Worm (Caenorhabditis elegans) whole organism, L1 larva: ENCODE data around the gene frpr-19.

Source experiments
- C04F5.9 ChIP-seq: sonication (generic microtip); optimal IDR thresholded peaks from 2 replicates; lab custom pipeline; 2016; ENCODE audit warnings: missing genetic modification characterization, missing compliant biosample characterization
- C16A3.4 ChIP-seq: fragments of 150-350 bp; optimal IDR thresholded peaks from 2 replicates; lab custom pipeline; 2014; ENCODE audit warnings: missing biosample characterization, missing genetic modification characterization
- C34B4.2 ChIP-seq: sonication (generic microtip); optimal IDR thresholded peaks from 2 replicates; lab custom pipeline; 2017; ENCODE audit warnings: mild to moderate bottlenecking, missing genetic modification characterization, missing compliant biosample characterization
- F16B12.6 ChIP-seq: fragments of 150-350 bp; optimal IDR thresholded peaks from 2 replicates; lab custom pipeline; 2014; ENCODE audit warnings: missing biosample characterization, missing genetic modification characterization
- ama-1 ChIP-seq: fragments of 150-350 bp; optimal IDR thresholded peaks from 2 replicates; lab custom pipeline; 2014
- blmp-1 ChIP-seq: fragments of 150-350 bp; optimal IDR thresholded peaks from 2 replicates; lab custom pipeline; 2014; ENCODE audit warnings: missing biosample characterization, missing genetic modification characterization
- ceh-8 ChIP-seq: fragments of 200-800 bp; sonication (Bioruptor generic); optimal IDR thresholded peaks from 2 replicates; lab custom pipeline; 2018; ENCODE audit warnings: mild to moderate bottlenecking, missing genetic modification characterization, moderate library complexity, missing compliant biosample characterization
- ceh-90 ChIP-seq: sonication (generic microtip); optimal IDR thresholded peaks from 2 replicates; lab custom pipeline; 2016; ENCODE audit warnings: missing genetic modification characterization, missing compliant biosample characterization
- dsc-1 ChIP-seq: sonication (generic microtip); optimal IDR thresholded peaks from 2 replicates; lab custom pipeline; 2016; ENCODE audit warnings: mild to moderate bottlenecking, missing genetic modification characterization, missing compliant biosample characterization
- egl-13 ChIP-seq: sonication (generic microtip); optimal IDR thresholded peaks from 2 replicates; lab custom pipeline; 2016; ENCODE audit warnings: missing genotype, missing genetic modification reagents, missing genetic modification characterization, missing compliant biosample characterization
- egl-27 ChIP-seq, 2 experiments: fragments of 150-350 bp in 1 of 2; sonication (generic microtip); optimal IDR thresholded peaks; 3 replicates each; lab custom pipeline; 2017 to 2018; ENCODE audit warnings: missing biosample characterization in 2 of 2, missing genetic modification characterization in 2 of 2, missing genetic modification reagents in 2 of 2
- elt-3 ChIP-seq, 6 experiments: fragments of 150-350 bp in 1 of 6; sonication (generic microtip); optimal IDR thresholded peaks; 2 replicates each; lab custom pipeline; 2017 to 2018; ENCODE audit warnings: missing biosample characterization in 6 of 6, missing genetic modification characterization in 6 of 6, inconsistent platforms in 1 of 6
- fkh-10 ChIP-seq: sonication (generic microtip); optimal IDR thresholded peaks from 2 replicates; lab custom pipeline; 2017; ENCODE audit warnings: missing biosample characterization, missing genetic modification reagents, missing genetic modification characterization
- fkh-8 ChIP-seq: sonication (generic microtip); optimal IDR thresholded peaks from 2 replicates; lab custom pipeline; 2016; ENCODE audit warnings: mild to moderate bottlenecking, missing genetic modification characterization, missing compliant biosample characterization
- grh-1 ChIP-seq: fragments of 200-800 bp; sonication (Bioruptor generic); IDR thresholded peaks from 2 replicates; pipeline ENCODE4 v1.3.6; 2022; ENCODE audit warnings: missing genetic modification reagents, missing genetic modification characterization, missing compliant biosample characterization
- hlh-17 ChIP-seq: fragments of 200-800 bp; sonication (Bioruptor generic); optimal IDR thresholded peaks from 2 replicates; lab custom pipeline; 2018; ENCODE audit warnings: missing genetic modification characterization, mild to moderate bottlenecking, missing compliant biosample characterization, moderate library complexity, borderline replicate concordance
- hlh-4 ChIP-seq: sonication (generic microtip); optimal IDR thresholded peaks from 2 replicates; lab custom pipeline; 2016; ENCODE audit warnings: mild to moderate bottlenecking, missing genetic modification characterization, missing compliant biosample characterization
- isw-1 ChIP-seq: fragments of 200-800 bp; sonication (Bioruptor generic); IDR thresholded peaks from 2 replicates; pipeline ENCODE4 v1.3.6; 2022; ENCODE audit warnings: missing genetic modification characterization, missing compliant biosample characterization
- lin-15B ChIP-seq: fragments of 150-350 bp; sonication (generic microtip); optimal IDR thresholded peaks from 3 replicates; lab custom pipeline; 2014; ENCODE audit warnings: missing biosample characterization, missing genetic modification characterization
- lir-3 ChIP-seq: sonication (generic microtip); optimal IDR thresholded peaks from 2 replicates; lab custom pipeline; 2016; ENCODE audit warnings: mild to moderate bottlenecking, missing genetic modification characterization, moderate library complexity, missing compliant biosample characterization; ENCODE audit not compliant: poor library complexity
- lsy-2 ChIP-seq, 2 experiments: fragments of 150-350 bp; optimal IDR thresholded peaks; 2 replicates each; lab custom pipeline; 2014; ENCODE audit warnings: missing biosample characterization in 2 of 2, missing genetic modification characterization in 2 of 2
- mab-9 ChIP-seq: fragments of 200-800 bp; sonication (Bioruptor generic); IDR thresholded peaks from 2 replicates; pipeline ENCODE4 v1.3.6; 2022; ENCODE audit warnings: missing genetic modification reagents, missing genetic modification characterization, missing compliant biosample characterization
- mdl-1 ChIP-seq, 2 experiments: fragments of 150-350 bp; optimal IDR thresholded peaks; 2 replicates each; lab custom pipeline; 2014 to 2017; ENCODE audit warnings: missing biosample characterization in 2 of 2, missing genetic modification characterization in 2 of 2, inconsistent platforms in 1 of 2
- mep-1 ChIP-seq: fragments of 150-350 bp; optimal IDR thresholded peaks from 2 replicates; lab custom pipeline; 2014; ENCODE audit warnings: missing biosample characterization, missing genetic modification characterization
- nhr-11 ChIP-seq: fragments of 150-350 bp; optimal IDR thresholded peaks from 2 replicates; lab custom pipeline; 2014; ENCODE audit warnings: missing biosample characterization, missing genetic modification characterization
- nhr-12 ChIP-seq: sonication (generic microtip); optimal IDR thresholded peaks from 2 replicates; lab custom pipeline; 2017; ENCODE audit warnings: missing biosample characterization, missing genetic modification characterization
- nhr-20 ChIP-seq: sonication (generic microtip); optimal IDR thresholded peaks from 2 replicates; lab custom pipeline; 2016; ENCODE audit warnings: mild to moderate bottlenecking, missing genetic modification characterization, missing compliant biosample characterization
- nhr-237 ChIP-seq: fragments of 150-350 bp; optimal IDR thresholded peaks from 2 replicates; lab custom pipeline; 2014; ENCODE audit warnings: missing biosample characterization, missing genetic modification characterization
- nhr-28 ChIP-seq: fragments of 150-350 bp; optimal IDR thresholded peaks from 2 replicates; lab custom pipeline; 2014; ENCODE audit warnings: missing biosample characterization, missing genetic modification characterization
- nhr-76 ChIP-seq: sonication (generic microtip); optimal IDR thresholded peaks from 2 replicates; lab custom pipeline; 2017; ENCODE audit warnings: missing biosample characterization, missing genetic modification characterization
- nhr-84 ChIP-seq: sonication (generic microtip); optimal IDR thresholded peaks from 2 replicates; lab custom pipeline; 2017; ENCODE audit warnings: missing biosample characterization, missing genetic modification characterization
- nhr-85 ChIP-seq: sonication (generic microtip); peaks from one replicate; lab custom pipeline; 2016; ENCODE audit warnings: missing genetic modification characterization, inconsistent platforms, missing compliant biosample characterization
- pqm-1 ChIP-seq: sonication (generic microtip); optimal IDR thresholded peaks from 3 replicates; lab custom pipeline; 2017; ENCODE audit warnings: missing biosample characterization, missing genetic modification characterization
- rnt-1 ChIP-seq: sonication (generic microtip); optimal IDR thresholded peaks from 2 replicates; lab custom pipeline; 2016; ENCODE audit warnings: mild to moderate bottlenecking, missing genetic modification characterization, moderate library complexity, missing compliant biosample characterization
- snpc-4 ChIP-seq: fragments of 150-350 bp; optimal IDR thresholded peaks from 2 replicates; lab custom pipeline; 2014; ENCODE audit warnings: missing biosample characterization, missing genetic modification characterization
- sup-37 ChIP-seq: fragments of 200-800 bp; sonication (Bioruptor generic); optimal IDR thresholded peaks from 2 replicates; lab custom pipeline; 2018; ENCODE audit warnings: mild to moderate bottlenecking, missing genetic modification characterization, missing compliant biosample characterization
- swsn-7 ChIP-seq: sonication (generic microtip); optimal IDR thresholded peaks from 2 replicates; lab custom pipeline; 2016; ENCODE audit warnings: missing genetic modification characterization, missing compliant biosample characterization
- unc-30 ChIP-seq: sonication (generic microtip); optimal IDR thresholded peaks from 2 replicates; lab custom pipeline; 2017; ENCODE audit warnings: missing biosample characterization, missing genetic modification characterization
- unc-62 ChIP-seq: fragments of 150-350 bp; optimal IDR thresholded peaks from 2 replicates; lab custom pipeline; 2014; ENCODE audit warnings: missing biosample characterization, missing genetic modification reagents, missing genetic modification characterization
- unc-86 ChIP-seq: sonication (generic microtip); optimal IDR thresholded peaks from 2 replicates; lab custom pipeline; 2016; ENCODE audit warnings: missing genetic modification characterization, missing compliant biosample characterization
- unc-98 ChIP-seq: fragments of 200-800 bp; sonication (Bioruptor generic); IDR thresholded peaks from 2 replicates; pipeline ENCODE4 v1.3.6; 2022; ENCODE audit warnings: missing genetic modification characterization, missing compliant biosample characterization
- vab-15 ChIP-seq: sonication (generic microtip); optimal IDR thresholded peaks from 2 replicates; lab custom pipeline; 2017; ENCODE audit warnings: missing genotype, mild to moderate bottlenecking, missing genetic modification characterization, missing compliant biosample characterization
- xbp-1 ChIP-seq: sonication (generic microtip); optimal IDR thresholded peaks from 2 replicates; lab custom pipeline; 2016; ENCODE audit warnings: missing genetic modification characterization, missing compliant biosample characterization
- ztf-4 ChIP-seq: fragments of 150-350 bp; optimal IDR thresholded peaks from 2 replicates; lab custom pipeline; 2014; ENCODE audit warnings: missing biosample characterization, missing genetic modification characterization

The frpr-19 gene

DNA sequence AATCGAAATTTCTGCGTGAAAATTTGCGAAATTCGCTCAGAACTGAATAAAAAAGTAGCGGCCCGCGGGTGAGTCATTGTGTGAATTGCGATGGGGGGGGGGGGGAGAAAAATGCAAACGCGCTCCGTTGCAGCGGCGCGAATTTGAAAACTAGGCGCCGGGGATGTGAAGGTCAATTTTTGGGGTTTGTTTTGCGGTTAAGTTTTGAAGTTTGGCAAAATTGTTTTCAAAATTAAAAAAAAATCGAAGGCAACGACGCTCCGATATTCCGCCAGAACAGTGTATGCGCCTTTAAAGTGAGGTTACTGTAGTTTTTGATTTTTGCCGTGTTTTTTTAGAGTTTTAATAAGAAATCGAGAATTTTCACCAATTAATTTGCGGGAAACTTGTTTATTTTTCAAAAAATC, 43.1 kb downstream of the frpr-19 start (continued):
- TF ChIP-seq nhr-76 (tag; lab: Kevin White, UChicago) (no peak), mab-9 (GFP tag; lab: Robert Waterston, UW) (no peak), unc-98 (no peak), sup-37 (no peak), grh-1 (GFP tag; lab: Robert Waterston, UW) (peak; percentile 32; the same call in 1 of the 2 replicates), ama-1 (lab: Kevin White, UChicago) (no peak), fkh-8 (tag; lab: Kevin White, UChicago) (peak; percentile 67), fkh-10 (no peak), nhr-20 (peak; percentile 37), swsn-7 (tag; lab: Kevin White, UChicago) (peak; percentile 44), C16A3.4 (peak; percentile 5), egl-13 (no peak), xbp-1 (peak; percentile 27), ztf-4 (tag; lab: Kevin White, UChicago) (no peak), unc-30 (tag; lab: Kevin White, UChicago) (no peak), nhr-84 (no peak), hlh-4 (no peak), rnt-1 (tag; lab: Kevin White, UChicago) (no peak), hlh-17 (no peak), lin-15B (peak; percentile 58), F16B12.6 (tag; lab: Kevin White, UChicago) (peak; percentile 46), dsc-1 (peak; percentile 12), nhr-28 (no peak), isw-1 (GFP tag; lab: Robert Waterston, UW) (peak; percentile 13; the same call in 1 of the 2 replicates), C34B4.2 (tag; lab: Kevin White, UChicago) (no peak), lsy-2 (tag; optimal IDR thresholded peaks at IDR 0.05; lab: Kevin White, UChicago) (peak; percentile 4 to 54), vab-15 (tag; lab: Kevin White, UChicago) (peak; percentile 36), lir-3 (tag; lab: Kevin White, UChicago) (no peak), snpc-4 (tag; lab: Kevin White, UChicago) (peak; percentile 16), elt-3 (tag; optimal IDR thresholded peaks at IDR 0.05; lab: Kevin White, UChicago) (peak in 1 of 6 experiments; percentile 3), mdl-1 (tag; optimal IDR thresholded peaks at IDR 0.05; lab: Kevin White, UChicago) (peak in 1 of 2 experiments; percentile 49)

DNA sequence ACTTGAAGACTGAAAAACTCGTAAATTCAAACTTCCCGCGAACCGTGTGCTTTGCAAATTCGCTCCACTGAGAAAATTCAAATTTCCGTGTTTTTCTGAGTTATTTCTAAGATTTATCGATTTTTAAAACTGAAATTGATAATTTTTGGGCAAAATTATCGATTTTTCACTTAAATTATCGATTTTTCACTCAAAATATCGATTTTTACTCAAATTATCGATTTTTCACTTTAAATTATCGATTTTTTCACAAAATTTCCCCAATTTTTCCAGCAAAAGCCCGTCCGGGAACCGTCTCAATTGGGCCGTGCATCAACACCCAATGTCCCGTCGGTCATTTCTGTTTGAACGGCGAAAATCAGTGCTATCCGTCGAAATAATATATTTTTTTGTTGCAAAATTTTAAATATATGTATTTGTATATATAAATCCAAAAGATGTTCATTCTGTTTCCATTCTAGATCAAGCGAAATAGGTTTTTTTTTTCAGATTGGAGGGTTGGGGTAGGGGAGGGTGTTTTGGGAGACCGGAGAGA, 53.9 kb downstream of the frpr-19 start:
- TF ChIP-seq nhr-85, result peak; percentile 47
- TF ChIP-seq nhr-237 (tag; lab: Kevin White, UChicago), result no peak
- TF ChIP-seq blmp-1 (tag; lab: Kevin White, UChicago), result no peak

DNA sequence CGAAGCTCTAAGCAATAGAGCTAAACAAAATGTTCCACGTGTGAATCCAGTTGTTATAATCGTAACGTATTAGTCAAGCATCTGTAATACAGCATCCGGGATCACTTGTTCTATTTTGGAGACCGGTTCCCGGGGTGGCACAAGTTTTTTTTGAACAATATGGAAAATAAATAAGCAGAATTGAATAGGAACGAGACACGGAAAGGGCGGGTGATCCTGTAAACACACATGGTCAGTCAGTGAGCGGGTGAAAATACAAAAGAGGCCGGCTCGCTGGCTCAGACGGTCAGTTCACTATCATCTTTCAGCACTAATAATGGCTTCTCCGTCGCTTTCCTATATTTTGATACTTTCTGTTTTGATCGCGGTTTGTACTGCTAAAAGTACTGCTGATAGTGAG, 55.6 kb downstream of the frpr-19 start, which contains the start of gene K08D12.8:
Gene K08D12.8 (plus strand): TSS at position 301 of the 400 bp plus-strand sequence.
- TF ChIP-seq lin-15B, result no peak
- no peak for TF ChIP-seq unc-86 (tag; lab: Kevin White, UChicago)
- TF ChIP-seq ceh-90, result no peak
- no peak for TF ChIP-seq ceh-8 (GFP tag; lab: Kevin White, UChicago)
- TF ChIP-seq C04F5.9 (tag; lab: Kevin White, UChicago), result no peak
- TF ChIP-seq egl-27 (tag; optimal IDR thresholded peaks at IDR 0.05; lab: Kevin White, UChicago), result no peak
- no peak for TF ChIP-seq pqm-1 (tag; lab: Kevin White, UChicago)
- no peak for TF ChIP-seq nhr-12 (tag; lab: Kevin White, UChicago)
- TF ChIP-seq mep-1, result no peak
- TF ChIP-seq unc-62 (GFP tag; lab: Kevin White, UChicago), result no peak
- TF ChIP-seq F16B12.6 (tag; lab: Kevin White, UChicago), result no peak
- no peak for TF ChIP-seq unc-98
- TF ChIP-seq nhr-237 (tag; lab: Kevin White, UChicago), result no peak
- TF ChIP-seq sup-37, result no peak
- no peak for TF ChIP-seq nhr-11
- TF ChIP-seq, all 84 proteins: peak for 0
